Fruit fly (Drosophila melanogaster) whole organism, embryonic: ENCODE results near the gene Oatp26F.
A peak's percentile ranks its signal among the peaks of the same experiment; 100 is the strongest.

Source experiments
- Adf1 ChIP-seq: fragments of 200-800 bp; sonication (Bioruptor generic); IDR thresholded peaks from 2 replicates; pipeline ENCODE4 v1.3.6; 2022; ENCODE audit warnings: missing biosample characterization, missing genetic modification characterization
- Asciz ChIP-seq: fragments of 200-800 bp; sonication (Bioruptor generic); optimal IDR thresholded peaks from 2 replicates; lab custom pipeline; 2017; ENCODE audit warnings: missing biosample characterization, mild to moderate bottlenecking, missing genetic modification characterization, missing genetic modification reagents
- Atf6 ChIP-seq: fragments of 200-800 bp; sonication (Bioruptor generic); IDR thresholded peaks from 2 replicates; pipeline ENCODE4 v1.3.6; 2022; ENCODE audit warnings: missing biosample characterization, missing genetic modification characterization
- Blimp-1 ChIP-seq: fragments of 200-800 bp; sonication (Bioruptor generic); optimal IDR thresholded peaks from 3 replicates; lab custom pipeline; 2018; ENCODE audit warnings: missing biosample characterization, missing genetic modification characterization, mild to moderate bottlenecking, moderate library complexity, missing genetic modification reagents
- CG12236 ChIP-seq: fragments of 200-800 bp; sonication (Bioruptor generic); optimal IDR thresholded peaks from 2 replicates; lab custom pipeline; 2016; ENCODE audit warnings: missing biosample characterization, missing genetic modification characterization
- CG1233 ChIP-seq: fragments of 200-800 bp; sonication (Bioruptor generic); optimal IDR thresholded peaks from 4 replicates; lab custom pipeline; 2018; ENCODE audit warnings: missing biosample characterization, mild to moderate bottlenecking, missing genetic modification characterization
- CG12391 ChIP-seq: fragments of 200-800 bp; sonication (Bioruptor generic); optimal IDR thresholded peaks from 3 replicates; lab custom pipeline; 2018; ENCODE audit warnings: missing biosample characterization, mild to moderate bottlenecking, missing genetic modification characterization, moderate library complexity
- CG12659 ChIP-seq: fragments of 200-800 bp; sonication (Bioruptor generic); optimal IDR thresholded peaks from 3 replicates; lab custom pipeline; 2017; ENCODE audit warnings: mild to moderate bottlenecking, missing biosample characterization, missing genetic modification reagents, missing genetic modification characterization
- CG12942 ChIP-seq: fragments of 200-800 bp; sonication (Bioruptor generic); optimal IDR thresholded peaks from 3 replicates; lab custom pipeline; 2016; ENCODE audit warnings: missing biosample characterization, missing genetic modification characterization
- CG14667 ChIP-seq: fragments of 200-800 bp; sonication (Bioruptor generic); IDR thresholded peaks from 2 replicates; pipeline ENCODE4 v1.3.6; 2022; ENCODE audit warnings: missing biosample characterization, missing genetic modification characterization
- CG16779 ChIP-seq: fragments of 200-800 bp; sonication (Bioruptor generic); IDR thresholded peaks from 2 replicates; pipeline ENCODE4 v1.3.6; 2022; ENCODE audit warnings: missing biosample characterization, missing genetic modification characterization
- CG17802 ChIP-seq: fragments of 200-800 bp; sonication (Bioruptor generic); optimal IDR thresholded peaks from 2 replicates; lab custom pipeline; 2018; ENCODE audit warnings: missing biosample characterization, mild to moderate bottlenecking, missing genetic modification characterization, moderate library complexity
- CG2712 ChIP-seq: fragments of 200-800 bp; optimal IDR thresholded peaks from 3 replicates; lab custom pipeline; 2019; ENCODE audit warnings: missing biosample characterization, mild to moderate bottlenecking, missing genetic modification characterization, moderate library complexity
- CG30403 ChIP-seq: fragments of 200-800 bp; sonication (Bioruptor generic); optimal IDR thresholded peaks from 3 replicates; lab custom pipeline; 2016; ENCODE audit warnings: missing biosample characterization, missing genetic modification characterization
- CG31365 ChIP-seq: fragments of 200-800 bp; sonication (Bioruptor generic); optimal IDR thresholded peaks from 2 replicates; lab custom pipeline; 2018; ENCODE audit warnings: missing biosample characterization, mild to moderate bottlenecking, missing genetic modification characterization
- CG34422 ChIP-seq: fragments of 200-800 bp; sonication (Bioruptor generic); IDR thresholded peaks from 3 replicates; pipeline ENCODE4 v1.3.6; 2022; ENCODE audit warnings: missing biosample characterization, missing genetic modification characterization
- CG43689 ChIP-seq: fragments of 200-800 bp; sonication (Bioruptor generic); IDR thresholded peaks from 2 replicates; pipeline ENCODE4 v1.3.6; 2022; ENCODE audit warnings: missing biosample characterization, missing genetic modification characterization
- CG6272 ChIP-seq: fragments of 200-800 bp; sonication (Bioruptor generic); IDR thresholded peaks from 2 replicates; pipeline ENCODE4 v1.3.6; 2022; ENCODE audit warnings: missing biosample characterization, missing genetic modification characterization
- CG6683 ChIP-seq: fragments of 200-800 bp; sonication (Bioruptor generic); optimal IDR thresholded peaks from 2 replicates; lab custom pipeline; 2017; ENCODE audit warnings: missing biosample characterization, mild to moderate bottlenecking, missing genetic modification characterization, missing genetic modification reagents
- CG8089 ChIP-seq: fragments of 200-800 bp; sonication (Bioruptor generic); optimal IDR thresholded peaks from 3 replicates; lab custom pipeline; 2016; ENCODE audit warnings: missing biosample characterization, missing genetic modification characterization
- CG8944 ChIP-seq: fragments of 200-800 bp; sonication (Bioruptor generic); optimal IDR thresholded peaks from 3 replicates; lab custom pipeline; 2016; ENCODE audit warnings: missing biosample characterization, missing genetic modification characterization
- CG9727 ChIP-seq: fragments of 200-800 bp; sonication (Bioruptor generic); optimal IDR thresholded peaks from 3 replicates; lab custom pipeline; 2017; ENCODE audit warnings: missing biosample characterization, mild to moderate bottlenecking, missing genetic modification characterization
- CG9876 ChIP-seq: fragments of 200-800 bp; sonication (Bioruptor generic); optimal IDR thresholded peaks from 2 replicates; lab custom pipeline; 2016; ENCODE audit warnings: missing biosample characterization, missing genetic modification characterization
- Drgx ChIP-seq: fragments of 200-800 bp; sonication (Bioruptor generic); IDR thresholded peaks from 2 replicates; pipeline ENCODE4 v1.3.6; 2022; ENCODE audit warnings: missing biosample characterization, missing genetic modification characterization
- Hsf ChIP-seq: fragments of 200-800 bp; sonication (Bioruptor generic); optimal IDR thresholded peaks from 3 replicates; lab custom pipeline; 2016; ENCODE audit warnings: missing biosample characterization, missing genetic modification characterization
- Med ChIP-seq: fragments of 200-800 bp; sonication (Bioruptor generic); peaks from one replicate; lab custom pipeline; 2016; ENCODE audit warnings: missing biosample characterization, missing genetic modification characterization, mild to moderate bottlenecking, inconsistent platforms, moderate library complexity
- NK7.1 ChIP-seq: fragments of 200-800 bp; sonication (Bioruptor generic); optimal IDR thresholded peaks from 3 replicates; lab custom pipeline; 2016; ENCODE audit warnings: missing biosample characterization, missing genetic modification characterization
- Nf-YA ChIP-seq: fragments of 200-800 bp; sonication (Bioruptor generic); IDR thresholded peaks from 2 replicates; pipeline ENCODE4 v1.3.6; 2022; ENCODE audit warnings: missing biosample characterization, missing genetic modification characterization
- NfI ChIP-seq: fragments of 200-800 bp; sonication (Bioruptor generic); optimal IDR thresholded peaks from 3 replicates; lab custom pipeline; 2018; ENCODE audit warnings: missing biosample characterization, mild to moderate bottlenecking, missing genetic modification characterization, moderate library complexity
- Oaz ChIP-seq: fragments of 200-800 bp; sonication (Bioruptor generic); IDR thresholded peaks from 2 replicates; pipeline ENCODE4 v1.3.6; 2022; ENCODE audit warnings: missing biosample characterization, missing genetic modification characterization
- Side ChIP-seq: fragments of 200-800 bp; sonication (Bioruptor generic); optimal IDR thresholded peaks from 2 replicates; lab custom pipeline; 2016; ENCODE audit warnings: missing biosample characterization, missing genetic modification characterization
- Sox102F ChIP-seq: fragments of 200-800 bp; sonication (Bioruptor generic); optimal IDR thresholded peaks from 2 replicates; lab custom pipeline; 2018; ENCODE audit warnings: missing biosample characterization, mild to moderate bottlenecking, missing genetic modification characterization, moderate library complexity
- Taf1 ChIP-seq: fragments of 200-800 bp; sonication (Bioruptor generic); IDR thresholded peaks from 2 replicates; pipeline ENCODE4 v1.3.6; 2022; ENCODE audit warnings: missing biosample characterization, missing genetic modification characterization
- Xrp1 ChIP-seq: fragments of 200-800 bp; sonication (Bioruptor generic); IDR thresholded peaks from 2 replicates; pipeline ENCODE4 v1.3.6; 2022; ENCODE audit warnings: missing biosample characterization, missing genetic modification characterization
- bigmax ChIP-seq: fragments of 200-800 bp; sonication (Bioruptor generic); optimal IDR thresholded peaks from 2 replicates; lab custom pipeline; 2018; ENCODE audit warnings: missing biosample characterization, mild to moderate bottlenecking, missing genetic modification characterization
- crc ChIP-seq: fragments of 200-800 bp; sonication (Bioruptor generic); optimal IDR thresholded peaks from 2 replicates; lab custom pipeline; 2016; ENCODE audit warnings: missing biosample characterization, missing genetic modification characterization
- crp ChIP-seq, 2 experiments: fragments of 200-800 bp; sonication (Bioruptor generic); optimal IDR thresholded peaks; 2 replicates in 1 of 2; 3 replicates in 1 of 2; lab custom pipeline; 2017; ENCODE audit warnings: missing biosample characterization in 2 of 2, missing genetic modification characterization in 2 of 2, mild to moderate bottlenecking in 1 of 2, moderate library complexity in 1 of 2
- danr ChIP-seq: fragments of 200-800 bp; sonication (Bioruptor generic); IDR thresholded peaks from 2 replicates; pipeline ENCODE4 v1.3.6; 2022; ENCODE audit warnings: missing biosample characterization, missing genetic modification characterization
- dimm ChIP-seq: fragments of 200-800 bp; sonication (Bioruptor generic); IDR thresholded peaks from 2 replicates; pipeline ENCODE4 v1.3.6; 2022; ENCODE audit warnings: missing biosample characterization, missing genetic modification characterization
- dmrt11E ChIP-seq: fragments of 200-800 bp; sonication (Bioruptor generic); optimal IDR thresholded peaks from 3 replicates; lab custom pipeline; 2018; ENCODE audit warnings: missing biosample characterization, mild to moderate bottlenecking, missing genetic modification characterization, moderate library complexity
- emc ChIP-seq: fragments of 200-800 bp; sonication (Bioruptor generic); optimal IDR thresholded peaks from 2 replicates; lab custom pipeline; 2016; ENCODE audit warnings: missing biosample characterization, missing genetic modification characterization
- ems ChIP-seq: fragments of 200-800 bp; sonication (Bioruptor generic); optimal IDR thresholded peaks from 3 replicates; lab custom pipeline; 2016; ENCODE audit warnings: missing biosample characterization, missing genetic modification characterization
- grau ChIP-seq: fragments of 200-800 bp; optimal IDR thresholded peaks from 3 replicates; lab custom pipeline; 2019; ENCODE audit warnings: missing biosample characterization, mild to moderate bottlenecking, missing genetic modification characterization, moderate library complexity
- hth ChIP-seq: fragments of >200 bp; optimal IDR thresholded peaks from 2 replicates; lab custom pipeline; 2017; ENCODE audit warnings: inconsistent platforms
- lilli ChIP-seq: fragments of 200-800 bp; sonication (Bioruptor generic); optimal IDR thresholded peaks from 3 replicates; lab custom pipeline; 2016; ENCODE audit warnings: missing biosample characterization, missing genetic modification characterization
- otp ChIP-seq: fragments of 200-800 bp; sonication (Bioruptor generic); IDR thresholded peaks from 3 replicates; pipeline ENCODE4, ENCODE4 v1.3.6; 2022; ENCODE audit warnings: missing biosample characterization, missing genetic modification characterization
- pfk ChIP-seq: fragments of 200-800 bp; sonication (Bioruptor generic); optimal IDR thresholded peaks from 2 replicates; lab custom pipeline; 2018; ENCODE audit warnings: missing biosample characterization, mild to moderate bottlenecking, missing genetic modification characterization, moderate library complexity
- phol ChIP-seq: fragments of 200-800 bp; sonication (Bioruptor generic); optimal IDR thresholded peaks from 3 replicates; lab custom pipeline; 2018; ENCODE audit warnings: missing biosample characterization, mild to moderate bottlenecking, missing genetic modification characterization, moderate library complexity
- repo ChIP-seq: fragments of 200-800 bp; sonication (Bioruptor generic); optimal IDR thresholded peaks from 2 replicates; lab custom pipeline; 2016; ENCODE audit warnings: missing biosample characterization, missing genetic modification characterization
- salm ChIP-seq: fragments of 200-800 bp; sonication (Bioruptor generic); optimal IDR thresholded peaks from 2 replicates; lab custom pipeline; 2018; ENCODE audit warnings: missing biosample characterization, mild to moderate bottlenecking, missing genetic modification characterization

Gene Oatp26F

DNA sequence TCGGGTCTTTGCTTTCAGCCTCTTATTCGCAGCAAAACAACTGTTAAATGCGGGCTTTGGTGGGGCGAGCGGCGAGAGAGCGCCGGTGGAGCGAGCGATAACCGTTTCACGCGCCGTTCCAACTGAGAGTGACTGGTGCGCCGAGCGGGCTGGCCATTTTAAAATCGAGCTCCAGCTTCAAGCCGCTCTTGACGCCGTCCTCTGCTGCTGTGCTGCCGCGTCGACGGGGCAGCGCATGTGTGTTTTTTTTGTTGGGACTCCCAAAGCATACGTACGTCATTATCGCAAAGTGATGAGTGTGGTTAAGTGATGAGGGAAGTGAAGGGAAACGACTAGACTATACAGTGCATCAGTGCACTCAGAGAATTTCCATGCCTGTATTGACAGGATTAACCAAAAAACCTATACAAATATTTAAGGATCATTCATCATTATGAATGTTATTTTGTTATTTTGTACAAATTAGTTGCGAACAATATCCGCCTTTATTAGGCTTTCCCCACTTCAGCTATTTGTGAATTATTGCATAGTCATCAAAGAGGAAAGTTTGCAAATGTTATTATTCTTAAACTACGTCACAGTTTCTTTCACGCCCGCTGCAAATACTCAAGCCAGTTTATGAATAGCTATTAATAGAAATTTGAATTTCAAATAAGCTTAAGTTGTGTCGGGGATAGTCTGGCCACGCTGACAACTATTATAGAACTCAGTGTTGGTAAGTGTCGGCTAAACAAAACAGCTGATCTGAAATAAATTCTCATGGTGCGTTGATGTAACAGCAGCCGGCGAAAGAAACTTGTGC is 41.2 kb upstream of the Oatp26F start, which contains the start of gene Spn27A (continued):
- TF ChIP-seq CG16779 = no peak
- no peak for TF ChIP-seq dimm
- no peak for TF ChIP-seq Nf-YA (GFP tag; lab: Robert Waterston, UW)
- peak; percentile 64 for TF ChIP-seq Asciz (GFP tag; lab: Kevin White, UChicago)
- no peak for TF ChIP-seq CG6272 (GFP tag; lab: Robert Waterston, UW)
- TF ChIP-seq Taf1 (GFP tag; lab: Robert Waterston, UW) = no peak
- peak; percentile 71 for TF ChIP-seq lilli
- peak; percentile 1 for TF ChIP-seq repo (GFP tag; lab: Kevin White, UChicago)
- TF ChIP-seq CG14667 (GFP tag; lab: Robert Waterston, UW) = no peak; the same call in 1 of the 2 replicates
- peak; percentile 43 for TF ChIP-seq dmrt11E
- TF ChIP-seq bigmax (GFP tag; lab: Kevin White, UChicago) = peak; percentile 34
- TF ChIP-seq CG1233 = peak; percentile 54
- peak; percentile 78 for TF ChIP-seq phol (tag; lab: Kevin White, UChicago)
- peak; percentile 61 for TF ChIP-seq NfI
- peak; percentile 40 for TF ChIP-seq CG8089
- TF ChIP-seq grau (tag; lab: Kevin White, UChicago) = peak; percentile 54
- peak; percentile 46 for TF ChIP-seq CG9727 (GFP tag; lab: Kevin White, UChicago)
- no peak for TF ChIP-seq pfk
- TF ChIP-seq Hsf (GFP tag; lab: Kevin White, UChicago) = peak; percentile 68
- TF ChIP-seq Xrp1 (GFP tag; lab: Robert Waterston, UW) = peak; percentile 42; the same call in 1 of the 2 replicates
- no peak for TF ChIP-seq emc (GFP tag; lab: Kevin White, UChicago)
- TF ChIP-seq otp (GFP tag; lab: Robert Waterston, UW) = no peak
- no peak for TF ChIP-seq CG12236 (GFP tag; lab: Kevin White, UChicago)
- TF ChIP-seq CG30403 (GFP tag; lab: Kevin White, UChicago) = peak; percentile 66
- peak; percentile 88 to 97 for TF ChIP-seq crp (GFP tag; optimal IDR thresholded peaks at IDR 0.05; lab: Kevin White, UChicago)
- TF ChIP-seq NK7.1 (GFP tag; lab: Kevin White, UChicago) = peak; percentile 42
- peak; percentile 27 for TF ChIP-seq ems (GFP tag; lab: Kevin White, UChicago)
- TF ChIP-seq Drgx = peak; percentile 65
- TF ChIP-seq CG43689 = no peak
- TF ChIP-seq CG9876 (GFP tag; lab: Kevin White, UChicago) = no peak
- peak; percentile 66 for TF ChIP-seq Blimp-1 (GFP tag; lab: Kevin White, UChicago)
- peak; percentile 37 for TF ChIP-seq crc (GFP tag; lab: Kevin White, UChicago)
- peak; percentile 54 for TF ChIP-seq Side (GFP tag; lab: Kevin White, UChicago)
- no peak for TF ChIP-seq CG6683 (GFP tag; lab: Kevin White, UChicago)
- TF ChIP-seq CG12942 = peak; percentile 36
- no peak for TF ChIP-seq danr (GFP tag; lab: Robert Waterston, UW)
- TF ChIP-seq CG12391 (tag; lab: Kevin White, UChicago) = peak; percentile 72
- TF ChIP-seq hth (lab: Kevin White, UChicago) = no peak
- no peak for TF ChIP-seq CG17802 (tag; lab: Kevin White, UChicago)
- TF ChIP-seq Sox102F (GFP tag; lab: Kevin White, UChicago) = no peak
- peak; percentile 63 for TF ChIP-seq CG12659 (GFP tag; lab: Kevin White, UChicago)
- TF ChIP-seq CG31365 (tag; lab: Kevin White, UChicago) = no peak
- TF ChIP-seq CG2712 (tag; lab: Kevin White, UChicago) = peak; percentile 74
- no peak for TF ChIP-seq CG34422 (GFP tag; lab: Robert Waterston, UW)
- TF ChIP-seq Atf6 (GFP tag; lab: Robert Waterston, UW) = no peak; the same call in 1 of the 2 replicates
- peak; percentile 0 for TF ChIP-seq CG8944 (GFP tag; lab: Kevin White, UChicago)
- TF ChIP-seq Med = peak; percentile 95
- TF ChIP-seq Adf1 (GFP tag; lab: Robert Waterston, UW) = peak; percentile 93
- TF ChIP-seq Oaz = no peak
- peak; percentile 31 for TF ChIP-seq salm (tag; lab: Kevin White, UChicago)
